ENCODE assay signal across 1 fruit fly cellular context in genomic region chrX:17709546-17710272, dm6.
TF ChIP-seq lines count a peak whose summit lies in the region.

Gene CG8173 (minus strand): TSS chrX:17709653.
Gene raskol (plus strand): TSS chrX:17710144.

TF ChIP-seq in whole organism, embryonic, 481 proteins besides CTCF, POLR2A, EP300 and RAD21 (continued from another document and continues in another):
- TF ChIP-seq CG11456 (GFP tag; IDR thresholded peaks at IDR 0.05; lab: Robert Waterston, UW), result 0 out of 3 replicates have a peak, but pooled peaks have one; percentile 14
- no peak for TF ChIP-seq sens-2 (GFP tag; IDR thresholded peaks at IDR 0.05; lab: Robert Waterston, UW)
- no peak for TF ChIP-seq CkIIα-i1 (GFP tag; IDR thresholded peaks at IDR 0.05; lab: Robert Waterston, UW)
- TF ChIP-seq Myb (GFP tag; optimal IDR thresholded peaks at IDR 0.05; lab: Kevin White, UChicago), result peak; percentile 99
- TF ChIP-seq CG34224 (GFP tag; IDR thresholded peaks at IDR 0.05; lab: Robert Waterston, UW; ENCODE audit: partially characterized antibody), result no peak
- peak; percentile 17 for TF ChIP-seq CG11504 (tag; optimal IDR thresholded peaks at IDR 0.05; lab: Kevin White, UChicago)
- TF ChIP-seq rib (GFP tag; IDR thresholded peaks at IDR 0.05; lab: Robert Waterston, UW), result peak; percentile 66; the same call in 1 of the 2 replicates
- no peak for TF ChIP-seq CG1647 (GFP tag; optimal IDR thresholded peaks at IDR 0.05; lab: Kevin White, UChicago)
- TF ChIP-seq CG9797 (GFP tag; optimal IDR thresholded peaks at IDR 0.05; lab: Kevin White, UChicago), result peak; percentile 89
- no peak for TF ChIP-seq CG14014 (GFP tag; IDR thresholded peaks at IDR 0.05; lab: Robert Waterston, UW)
- peak; percentile 85 for TF ChIP-seq pita (GFP tag; optimal IDR thresholded peaks at IDR 0.05; lab: Kevin White, UChicago)
- TF ChIP-seq Meics (GFP tag; optimal IDR thresholded peaks at IDR 0.05; lab: Kevin White, UChicago), result no peak
- 0 out of 2 replicates have a peak, but pooled peaks have one; percentile 8 for TF ChIP-seq CG3847 (GFP tag; IDR thresholded peaks at IDR 0.05; lab: Robert Waterston, UW)
- no peak for TF ChIP-seq Stat92E (GFP tag; optimal IDR thresholded peaks at IDR 0.05; lab: Kevin White, UChicago)
- no peak for TF ChIP-seq Trl (optimal IDR thresholded peaks at IDR 0.05; lab: Kevin White, UChicago)
- TF ChIP-seq Trl (GFP tag; optimal IDR thresholded peaks at IDR 0.05; lab: Kevin White, UChicago), result no peak
- no peak for TF ChIP-seq dati (GFP tag; IDR thresholded peaks at IDR 0.05; lab: Robert Waterston, UW)
- no peak for TF ChIP-seq trh (GFP tag; optimal IDR thresholded peaks at IDR 0.05; lab: Kevin White, UChicago)
- peak; percentile 70 for TF ChIP-seq Dp (GFP tag; optimal IDR thresholded peaks at IDR 0.05; lab: Kevin White, UChicago)
- no peak for TF ChIP-seq CG2202 (tag; optimal IDR thresholded peaks at IDR 0.05; lab: Kevin White, UChicago)
- TF ChIP-seq chn (GFP tag; optimal IDR thresholded peaks at IDR 0.05; lab: Kevin White, UChicago), result no peak
- TF ChIP-seq cg (GFP tag; optimal IDR thresholded peaks at IDR 0.05; lab: Kevin White, UChicago), result no peak
- TF ChIP-seq lbe (GFP tag; optimal IDR thresholded peaks at IDR 0.05; lab: Kevin White, UChicago), result no peak
- no peak for TF ChIP-seq CG16815 (GFP tag; optimal IDR thresholded peaks at IDR 0.05; lab: Kevin White, UChicago)
- no peak for TF ChIP-seq CG17612 (GFP tag; IDR thresholded peaks at IDR 0.05; lab: Robert Waterston, UW)
- no peak for TF ChIP-seq btn (GFP tag; optimal IDR thresholded peaks at IDR 0.05; lab: Kevin White, UChicago)
- peak; percentile 28 for TF ChIP-seq CG6765 (GFP tag; optimal IDR thresholded peaks at IDR 0.05; lab: Kevin White, UChicago)
- TF ChIP-seq CG11695 (GFP tag; IDR thresholded peaks at IDR 0.05; lab: Robert Waterston, UW), result no peak
- peak in 1 of 2 experiments; percentile 95 for TF ChIP-seq Hr78 (GFP tag; optimal IDR thresholded peaks at IDR 0.05; lab: Kevin White, UChicago)
- no peak for TF ChIP-seq CG18262 (tag; optimal IDR thresholded peaks at IDR 0.05; lab: Kevin White, UChicago)
- TF ChIP-seq chm (GFP tag; IDR thresholded peaks at IDR 0.05; lab: Robert Waterston, UW), result peak; percentile 47; the same call in 1 of the 2 replicates
- peak; percentile 71 for TF ChIP-seq CG1603 (tag; optimal IDR thresholded peaks at IDR 0.05; lab: Kevin White, UChicago)
- peak; percentile 45; the same call in 1 of the 2 replicates for TF ChIP-seq Dref (GFP tag; IDR thresholded peaks at IDR 0.05; lab: Robert Waterston, UW)
- peak; percentile 81 for TF ChIP-seq CG15514 (GFP tag; optimal IDR thresholded peaks at IDR 0.05; lab: Kevin White, UChicago)
- peak; percentile 36 for TF ChIP-seq sd (tag; optimal IDR thresholded peaks at IDR 0.05; lab: Kevin White, UChicago)
- TF ChIP-seq CG1832 (GFP tag; optimal IDR thresholded peaks at IDR 0.05; lab: Kevin White, UChicago), result no peak
- no peak for TF ChIP-seq br (optimal IDR thresholded peaks at IDR 0.05; lab: Kevin White, UChicago)
- TF ChIP-seq CG7372 (GFP tag; IDR thresholded peaks at IDR 0.05; lab: Robert Waterston, UW), result no peak
- peak; percentile 57 for TF ChIP-seq abd-A (tag; optimal IDR thresholded peaks at IDR 0.05; lab: Kevin White, UChicago)
- TF ChIP-seq CG18599 (GFP tag; optimal IDR thresholded peaks at IDR 0.05; lab: Kevin White, UChicago), result peak; percentile 22
- TF ChIP-seq vnd (GFP tag; IDR thresholded peaks at IDR 0.05; lab: Robert Waterston, UW; ENCODE audit: partially characterized antibody), result no peak
- TF ChIP-seq ssp (GFP tag; IDR thresholded peaks at IDR 0.05; lab: Robert Waterston, UW), result no peak
- TF ChIP-seq Bdp1 (GFP tag; optimal IDR thresholded peaks at IDR 0.05; lab: Kevin White, UChicago), result no peak
- no peak for TF ChIP-seq Fer3 (tag; optimal IDR thresholded peaks at IDR 0.05; lab: Kevin White, UChicago)
- TF ChIP-seq Sin3A (optimal IDR thresholded peaks at IDR 0.05; lab: Kevin White, UChicago), result peak; percentile 84
- peak; percentile 30 for TF ChIP-seq ash1 (GFP tag; optimal IDR thresholded peaks at IDR 0.05; lab: Kevin White, UChicago)
- peak; percentile 53 for TF ChIP-seq Abd-B (GFP tag; optimal IDR thresholded peaks at IDR 0.05; lab: Kevin White, UChicago)
- no peak for TF ChIP-seq CG10147 (GFP tag; optimal IDR thresholded peaks at IDR 0.05; lab: Kevin White, UChicago)
- TF ChIP-seq CG13624 (GFP tag; optimal IDR thresholded peaks at IDR 0.05; lab: Kevin White, UChicago), result peak; percentile 32
- TF ChIP-seq CG13894 (tag; optimal IDR thresholded peaks at IDR 0.05; lab: Kevin White, UChicago), result peak; percentile 48
- no peak for TF ChIP-seq Gug (GFP tag; IDR thresholded peaks at IDR 0.05; lab: Robert Waterston, UW)
- TF ChIP-seq inv (GFP tag; IDR thresholded peaks at IDR 0.05; lab: Robert Waterston, UW; ENCODE audit: partially characterized antibody), result no peak; the same call in 1 of the 2 replicates
- no peak for TF ChIP-seq NC2α (GFP tag; optimal IDR thresholded peaks at IDR 0.05; lab: Kevin White, UChicago)
- TF ChIP-seq tio (GFP tag; optimal IDR thresholded peaks at IDR 0.05; lab: Kevin White, UChicago), result no peak
- TF ChIP-seq pan (optimal IDR thresholded peaks at IDR 0.05; lab: Kevin White, UChicago), result no peak
- no peak for TF ChIP-seq pan (GFP tag; optimal IDR thresholded peaks at IDR 0.05 in 1 of 2, IDR thresholded peaks at IDR 0.05 in 1 of 2)
- TF ChIP-seq CG11560 (tag; IDR thresholded peaks at IDR 0.05; lab: Robert Waterston, UW), result no peak
- peak; percentile 56 for TF ChIP-seq CG17385 (GFP tag; optimal IDR thresholded peaks at IDR 0.05; lab: Kevin White, UChicago)
- no peak for TF ChIP-seq CG12155 (GFP tag; optimal IDR thresholded peaks at IDR 0.05; lab: Kevin White, UChicago)
- TF ChIP-seq Rfx (GFP tag; IDR thresholded peaks at IDR 0.05; lab: Robert Waterston, UW), result peak; percentile 40
- peak; percentile 50; the same call in 1 of the 2 replicates for TF ChIP-seq tna (GFP tag; IDR thresholded peaks at IDR 0.05; lab: Robert Waterston, UW; ENCODE audit: partially characterized antibody)
- no peak for TF ChIP-seq crc (GFP tag; optimal IDR thresholded peaks at IDR 0.05; lab: Kevin White, UChicago)
- TF ChIP-seq Bteb2 (GFP tag; optimal IDR thresholded peaks at IDR 0.05; lab: Kevin White, UChicago), result no peak
- TF ChIP-seq CG4360 (GFP tag; IDR thresholded peaks at IDR 0.05; lab: Robert Waterston, UW), result peak; percentile 47
- TF ChIP-seq CG8290 (GFP tag; optimal IDR thresholded peaks at IDR 0.05; lab: Kevin White, UChicago), result no peak
- peak in 1 of 2 experiments; percentile 58 for TF ChIP-seq CG8290 (tag; optimal IDR thresholded peaks at IDR 0.05; lab: Kevin White, UChicago)
- no peak for TF ChIP-seq h (optimal IDR thresholded peaks at IDR 0.05; lab: Kevin White, UChicago)
- TF ChIP-seq ci (GFP tag; IDR thresholded peaks at IDR 0.05; lab: Robert Waterston, UW), result peak; percentile 48; the same call in 1 of the 3 replicates
- 0 out of 2 replicates have a peak, but pooled peaks have one; percentile 13 for TF ChIP-seq MBD-R2 (GFP tag; IDR thresholded peaks at IDR 0.05; lab: Robert Waterston, UW)
- TF ChIP-seq mam (GFP tag; optimal IDR thresholded peaks at IDR 0.05; lab: Kevin White, UChicago), result no peak
- TF ChIP-seq psq (GFP tag; optimal IDR thresholded peaks at IDR 0.05; lab: Kevin White, UChicago), result peak; percentile 99
- TF ChIP-seq bcd (GFP tag; optimal IDR thresholded peaks at IDR 0.05; lab: Kevin White, UChicago), result peak; percentile 11
- TF ChIP-seq CG9876 (GFP tag; optimal IDR thresholded peaks at IDR 0.05; lab: Kevin White, UChicago), result no peak
- peak; percentile 50 for TF ChIP-seq CG34376 (GFP tag; optimal IDR thresholded peaks at IDR 0.05; lab: Kevin White, UChicago)
- no peak for TF ChIP-seq CG5245 (GFP tag; optimal IDR thresholded peaks at IDR 0.05; lab: Kevin White, UChicago)
- peak; percentile 31 for TF ChIP-seq phol (tag; optimal IDR thresholded peaks at IDR 0.05; lab: Kevin White, UChicago)
- TF ChIP-seq lov (optimal IDR thresholded peaks at IDR 0.05; lab: Kevin White, UChicago), result no peak
- TF ChIP-seq lov (GFP tag; IDR thresholded peaks at IDR 0.05; lab: Robert Waterston, UW), result 0 out of 3 replicates have a peak, but pooled peaks have one; percentile 20
- peak; percentile 68 for TF ChIP-seq vvl (GFP tag; IDR thresholded peaks at IDR 0.05; lab: Robert Waterston, UW)
- no peak for TF ChIP-seq kay (GFP tag; optimal IDR thresholded peaks at IDR 0.05; lab: Kevin White, UChicago)
- TF ChIP-seq sisA (GFP tag; IDR thresholded peaks at IDR 0.05; lab: Robert Waterston, UW), result no peak
- TF ChIP-seq CG34422 (GFP tag; IDR thresholded peaks at IDR 0.05; lab: Robert Waterston, UW), result 0 out of 3 replicates have a peak, but pooled peaks have one; percentile 39
- no peak for TF ChIP-seq CG10431 (GFP tag; optimal IDR thresholded peaks at IDR 0.05; lab: Kevin White, UChicago)
- TF ChIP-seq kni (GFP tag; optimal IDR thresholded peaks at IDR 0.05; lab: Kevin White, UChicago), result peak; percentile 51
- no peak for TF ChIP-seq CG2678 (tag; optimal IDR thresholded peaks at IDR 0.05; lab: Kevin White, UChicago)
- peak; percentile 12; the same call in 1 of the 2 replicates for TF ChIP-seq Adf1 (GFP tag; IDR thresholded peaks at IDR 0.05; lab: Robert Waterston, UW)
- peak; percentile 91 for TF ChIP-seq pzg (GFP tag; optimal IDR thresholded peaks at IDR 0.05; lab: Kevin White, UChicago)
- TF ChIP-seq D19A (tag; optimal IDR thresholded peaks at IDR 0.05; lab: Kevin White, UChicago), result no peak
- TF ChIP-seq pfk (GFP tag; optimal IDR thresholded peaks at IDR 0.05; lab: Kevin White, UChicago), result peak; percentile 11
- peak; percentile 19 for TF ChIP-seq stwl (tag; optimal IDR thresholded peaks at IDR 0.05; lab: Kevin White, UChicago)
- peak; percentile 32; the same call in 1 of the 2 replicates for TF ChIP-seq onecut (GFP tag; IDR thresholded peaks at IDR 0.05; lab: Robert Waterston, UW)
- TF ChIP-seq CG30020 (tag; optimal IDR thresholded peaks at IDR 0.05; lab: Kevin White, UChicago), result peak; percentile 7
- TF ChIP-seq Asciz (GFP tag; optimal IDR thresholded peaks at IDR 0.05; lab: Kevin White, UChicago), result no peak
- peak; percentile 9 for TF ChIP-seq NC2β (GFP tag; optimal IDR thresholded peaks at IDR 0.05; lab: Kevin White, UChicago)
- TF ChIP-seq Sry-δ (GFP tag; optimal IDR thresholded peaks at IDR 0.05; lab: Kevin White, UChicago), result peak; percentile 59
- TF ChIP-seq sim (GFP tag; IDR thresholded peaks at IDR 0.05; lab: Robert Waterston, UW), result no peak
- no peak for TF ChIP-seq ab (GFP tag; optimal IDR thresholded peaks at IDR 0.05; lab: Kevin White, UChicago)
- TF ChIP-seq tgo (GFP tag; IDR thresholded peaks at IDR 0.05; lab: Robert Waterston, UW), result no peak
- no peak for TF ChIP-seq Antp (GFP tag; optimal IDR thresholded peaks at IDR 0.05; lab: Kevin White, UChicago)
- peak; percentile 26 for TF ChIP-seq CG2712 (tag; optimal IDR thresholded peaks at IDR 0.05; lab: Kevin White, UChicago)
- TF ChIP-seq CG17186 (GFP tag; optimal IDR thresholded peaks at IDR 0.05; lab: Kevin White, UChicago), result peak; percentile 44
- peak; percentile 39; the same call in 1 of the 2 replicates for TF ChIP-seq ato (GFP tag; IDR thresholded peaks at IDR 0.05; lab: Robert Waterston, UW; ENCODE audit: partially characterized antibody)
- TF ChIP-seq Ets65A (GFP tag; lab: Kevin White, UChicago), result peak; percentile 80
- 0 out of 3 replicates have a peak, but pooled peaks have one; percentile 11 for TF ChIP-seq CG17361 (GFP tag; IDR thresholded peaks at IDR 0.05; lab: Robert Waterston, UW)
- TF ChIP-seq CG16813 (GFP tag; IDR thresholded peaks at IDR 0.05; lab: Robert Waterston, UW; ENCODE audit: partially characterized antibody), result no peak
- TF ChIP-seq lab (GFP tag; optimal IDR thresholded peaks at IDR 0.05; lab: Kevin White, UChicago), result peak; percentile 34
- no peak for TF ChIP-seq CG7987 (GFP tag; optimal IDR thresholded peaks at IDR 0.05; lab: Kevin White, UChicago)
- TF ChIP-seq ro (GFP tag; IDR thresholded peaks at IDR 0.05; lab: Robert Waterston, UW), result no peak
- TF ChIP-seq CG17359 (tag; optimal IDR thresholded peaks at IDR 0.05; lab: Kevin White, UChicago), result peak; percentile 2
- peak; percentile 22 for TF ChIP-seq CG33213 (GFP tag; optimal IDR thresholded peaks at IDR 0.05; lab: Kevin White, UChicago)
- peak; percentile 33 for TF ChIP-seq B-H2 (GFP tag; optimal IDR thresholded peaks at IDR 0.05; lab: Kevin White, UChicago)
- TF ChIP-seq CG10543 (GFP tag; optimal IDR thresholded peaks at IDR 0.05; lab: Kevin White, UChicago), result peak; percentile 69
- no peak for TF ChIP-seq grau (tag; optimal IDR thresholded peaks at IDR 0.05; lab: Kevin White, UChicago)
- TF ChIP-seq Gsc (GFP tag; IDR thresholded peaks at IDR 0.05; lab: Robert Waterston, UW), result no peak
- no peak for TF ChIP-seq CG8765 (GFP tag; IDR thresholded peaks at IDR 0.05; lab: Robert Waterston, UW)
- no peak for TF ChIP-seq CG2875 (GFP tag; optimal IDR thresholded peaks at IDR 0.05; lab: Kevin White, UChicago)
- no peak for TF ChIP-seq CG4282 (GFP tag; optimal IDR thresholded peaks at IDR 0.05; lab: Kevin White, UChicago)
- TF ChIP-seq CG30431 (GFP tag; optimal IDR thresholded peaks at IDR 0.05; lab: Kevin White, UChicago), result no peak
- no peak for TF ChIP-seq CG14667 (GFP tag; IDR thresholded peaks at IDR 0.05; lab: Robert Waterston, UW)
- TF ChIP-seq E2f2 (GFP tag; IDR thresholded peaks at IDR 0.05; lab: Robert Waterston, UW), result peak; percentile 84
- no peak for TF ChIP-seq CG16779 (GFP tag; IDR thresholded peaks at IDR 0.05; lab: Robert Waterston, UW)
- no peak for TF ChIP-seq run (tag; optimal IDR thresholded peaks at IDR 0.05; lab: Kevin White, UChicago)
- TF ChIP-seq scrt (GFP tag; optimal IDR thresholded peaks at IDR 0.05; lab: Kevin White, UChicago), result no peak
- TF ChIP-seq amos (GFP tag; IDR thresholded peaks at IDR 0.05; lab: Robert Waterston, UW; ENCODE audit: partially characterized antibody), result peak; percentile 34; the same call in 1 of the 2 replicates
- no peak for TF ChIP-seq Atf3 (GFP tag; optimal IDR thresholded peaks at IDR 0.05; lab: Kevin White, UChicago)
- TF ChIP-seq ERR (GFP tag; optimal IDR thresholded peaks at IDR 0.05; lab: Kevin White, UChicago), result peak; percentile 3
- no peak for TF ChIP-seq CG14050 (GFP tag; IDR thresholded peaks at IDR 0.05; lab: Robert Waterston, UW)
- peak; percentile 8 for TF ChIP-seq gsb-n (tag; optimal IDR thresholded peaks at IDR 0.05; lab: Kevin White, UChicago)
- TF ChIP-seq CG2199 (GFP tag; IDR thresholded peaks at IDR 0.05; lab: Robert Waterston, UW), result peak; percentile 41; the same call in 1 of the 3 replicates
- no peak for TF ChIP-seq eve (GFP tag; optimal IDR thresholded peaks at IDR 0.05; lab: Kevin White, UChicago)
- no peak for TF ChIP-seq CG31441 (GFP tag; IDR thresholded peaks at IDR 0.05; lab: Robert Waterston, UW)
- peak; percentile 62; the same call in 2 of the 4 replicates for TF ChIP-seq chinmo (GFP tag; IDR thresholded peaks at IDR 0.05; lab: Robert Waterston, UW; ENCODE audit: partially characterized antibody)
